Fruit fly (Drosophila melanogaster) whole organism, embryonic: Measurements from ENCODE around the gene Mccc1.

Experiments
- BEAF-32 ChIP-seq: fragments of 200-800 bp; sonication (Bioruptor generic); optimal IDR thresholded peaks from 3 replicates; lab custom pipeline; 2017; ENCODE audit warnings: missing biosample characterization, missing genetic modification characterization, mild to moderate bottlenecking, moderate library complexity, missing genetic modification reagents
- CG10431 ChIP-seq: fragments of 200-800 bp; sonication (Bioruptor generic); optimal IDR thresholded peaks from 3 replicates; lab custom pipeline; 2018; ENCODE audit warnings: missing biosample characterization, mild to moderate bottlenecking, missing genetic modification characterization
- CG10654 ChIP-seq: fragments of 200-800 bp; sonication (Bioruptor generic); optimal IDR thresholded peaks from 2 replicates; lab custom pipeline; 2016; ENCODE audit warnings: missing biosample characterization, missing genetic modification characterization
- CG11247 ChIP-seq: fragments of 200-800 bp; sonication (Bioruptor generic); IDR thresholded peaks from 2 replicates; pipeline ENCODE4 v1.3.6; 2022; ENCODE audit warnings: missing biosample characterization, missing genetic modification characterization
- CG12071 ChIP-seq: fragments of 200-800 bp; sonication (Bioruptor generic); optimal IDR thresholded peaks from 3 replicates; lab custom pipeline; 2018; ENCODE audit warnings: missing biosample characterization, mild to moderate bottlenecking, missing genetic modification characterization
- CG12299 ChIP-seq: fragments of 200-800 bp; sonication (Bioruptor generic); optimal IDR thresholded peaks from 2 replicates; lab custom pipeline; 2018; ENCODE audit warnings: missing biosample characterization, mild to moderate bottlenecking, missing genetic modification characterization
- CG13894 ChIP-seq: fragments of 200-800 bp; sonication (Bioruptor generic); optimal IDR thresholded peaks from 3 replicates; lab custom pipeline; 2018; ENCODE audit warnings: missing biosample characterization, mild to moderate bottlenecking, missing genetic modification characterization, moderate library complexity
- CG15011 ChIP-seq: fragments of 200-800 bp; sonication (Bioruptor generic); optimal IDR thresholded peaks from 3 replicates; lab custom pipeline; 2018; ENCODE audit warnings: missing biosample characterization, mild to moderate bottlenecking, missing genetic modification characterization
- CG15479 ChIP-seq: fragments of 200-800 bp; sonication (Bioruptor generic); optimal IDR thresholded peaks from 3 replicates; lab custom pipeline; 2019; ENCODE audit warnings: missing biosample characterization, mild to moderate bottlenecking, missing genetic modification characterization, moderate library complexity
- CG16813 ChIP-seq: fragments of 200-800 bp; sonication (Bioruptor generic); IDR thresholded peaks from 3 replicates; pipeline ENCODE4 v1.3.6; 2022; ENCODE audit warnings: missing biosample characterization, missing genetic modification characterization; ENCODE audit not compliant: partially characterized antibody
- CG16863 ChIP-seq: fragments of 200-800 bp; sonication (Bioruptor generic); optimal IDR thresholded peaks from 3 replicates; lab custom pipeline; 2016; ENCODE audit warnings: missing biosample characterization, missing genetic modification characterization
- CG31224 ChIP-seq: fragments of 200-800 bp; sonication (Bioruptor generic); IDR thresholded peaks from 2 replicates; pipeline ENCODE4 v1.3.6; 2022; ENCODE audit warnings: missing biosample characterization, missing genetic modification characterization
- CG31441 ChIP-seq: fragments of 200-800 bp; sonication (Bioruptor generic); IDR thresholded peaks from 2 replicates; pipeline ENCODE4 v1.3.6; 2022; ENCODE audit warnings: missing biosample characterization, missing genetic modification characterization
- CG32767 ChIP-seq: fragments of 200-800 bp; sonication (Bioruptor generic); IDR thresholded peaks from 2 replicates; pipeline ENCODE4 v1.3.6; 2022; ENCODE audit warnings: missing biosample characterization, missing genetic modification characterization
- CG6175 ChIP-seq: fragments of 200-800 bp; sonication (Bioruptor generic); IDR thresholded peaks from 3 replicates; pipeline ENCODE4 v1.3.6; 2022; ENCODE audit warnings: missing biosample characterization, missing genetic modification characterization
- CG6683 ChIP-seq: fragments of 200-800 bp; sonication (Bioruptor generic); optimal IDR thresholded peaks from 2 replicates; lab custom pipeline; 2017; ENCODE audit warnings: missing biosample characterization, mild to moderate bottlenecking, missing genetic modification characterization, missing genetic modification reagents
- CG6854 ChIP-seq: fragments of 200-800 bp; sonication (Bioruptor generic); optimal IDR thresholded peaks from 3 replicates; lab custom pipeline; 2017; ENCODE audit warnings: missing biosample characterization, mild to moderate bottlenecking, missing genetic modification characterization
- CG7963 ChIP-seq: fragments of 200-800 bp; sonication (Bioruptor generic); IDR thresholded peaks from 3 replicates; pipeline ENCODE4 v1.3.6; 2022; ENCODE audit warnings: missing biosample characterization, missing genetic modification characterization; ENCODE audit not compliant: partially characterized antibody
- CG9437 ChIP-seq: fragments of 200-800 bp; sonication (Bioruptor generic); optimal IDR thresholded peaks from 2 replicates; lab custom pipeline; 2018; ENCODE audit warnings: missing biosample characterization, mild to moderate bottlenecking, missing genetic modification characterization
- CoRest ChIP-seq: fragments of 200-800 bp; sonication (Bioruptor generic); optimal IDR thresholded peaks from 3 replicates; lab custom pipeline; 2018; ENCODE audit warnings: missing biosample characterization, mild to moderate bottlenecking, missing genetic modification characterization, moderate library complexity
- Dek ChIP-seq: fragments of 200-800 bp; sonication (Bioruptor generic); optimal IDR thresholded peaks from 3 replicates; lab custom pipeline; 2019; ENCODE audit warnings: missing biosample characterization, mild to moderate bottlenecking, missing genetic modification characterization, moderate library complexity
- HmgD ChIP-seq: fragments of 200-800 bp; sonication (Bioruptor generic); optimal IDR thresholded peaks from 3 replicates; lab custom pipeline; 2016; ENCODE audit warnings: missing biosample characterization, missing genetic modification characterization
- Hr3 ChIP-seq: fragments of 200-800 bp; sonication (Bioruptor generic); optimal IDR thresholded peaks from 3 replicates; lab custom pipeline; 2016; ENCODE audit warnings: missing biosample characterization, missing genetic modification characterization
- Oaz ChIP-seq: fragments of 200-800 bp; sonication (Bioruptor generic); IDR thresholded peaks from 2 replicates; pipeline ENCODE4 v1.3.6; 2022; ENCODE audit warnings: missing biosample characterization, missing genetic modification characterization
- Pdp1 ChIP-seq, 2 experiments: fragments of 200-800 bp; sonication (Bioruptor generic); optimal IDR thresholded peaks; 3 replicates each; lab custom pipeline; 2016; ENCODE audit warnings: missing biosample characterization in 2 of 2, missing genetic modification characterization in 2 of 2, mild to moderate bottlenecking in 1 of 2, moderate library complexity in 1 of 2
- Side ChIP-seq: fragments of 200-800 bp; sonication (Bioruptor generic); optimal IDR thresholded peaks from 2 replicates; lab custom pipeline; 2016; ENCODE audit warnings: missing biosample characterization, missing genetic modification characterization
- ab ChIP-seq: fragments of 200-800 bp; sonication (Bioruptor generic); optimal IDR thresholded peaks from 2 replicates; lab custom pipeline; 2016; ENCODE audit warnings: missing biosample characterization, missing genetic modification characterization
- al ChIP-seq: fragments of 200-800 bp; sonication (Bioruptor generic); IDR thresholded peaks from 2 replicates; pipeline ENCODE4 v1.3.6; 2022; ENCODE audit warnings: missing biosample characterization, missing genetic modification characterization
- cato ChIP-seq: fragments of 200-800 bp; sonication (Bioruptor generic); optimal IDR thresholded peaks from 2 replicates; lab custom pipeline; 2016; ENCODE audit warnings: missing biosample characterization, missing genetic modification characterization, borderline replicate concordance
- cg ChIP-seq: fragments of 200-800 bp; sonication (Bioruptor generic); optimal IDR thresholded peaks from 3 replicates; lab custom pipeline; 2019; ENCODE audit warnings: missing biosample characterization, mild to moderate bottlenecking, missing genetic modification characterization, moderate library complexity
- corto ChIP-seq: fragments of 200-800 bp; sonication (Bioruptor generic); optimal IDR thresholded peaks from 2 replicates; lab custom pipeline; 2016; ENCODE audit warnings: missing biosample characterization, mild to moderate bottlenecking, missing genetic modification characterization, moderate library complexity
- crc ChIP-seq: fragments of 200-800 bp; sonication (Bioruptor generic); optimal IDR thresholded peaks from 2 replicates; lab custom pipeline; 2016; ENCODE audit warnings: missing biosample characterization, missing genetic modification characterization
- crp ChIP-seq, 2 experiments: fragments of 200-800 bp; sonication (Bioruptor generic); optimal IDR thresholded peaks; 2 replicates in 1 of 2; 3 replicates in 1 of 2; lab custom pipeline; 2017; ENCODE audit warnings: missing biosample characterization in 2 of 2, missing genetic modification characterization in 2 of 2, mild to moderate bottlenecking in 1 of 2, moderate library complexity in 1 of 2
- cwo ChIP-seq: fragments of 200-800 bp; sonication (Bioruptor generic); optimal IDR thresholded peaks from 3 replicates; lab custom pipeline; 2017; ENCODE audit warnings: missing biosample characterization, missing genetic modification characterization, mild to moderate bottlenecking, moderate library complexity, missing genetic modification reagents
- disco-r ChIP-seq: fragments of 200-800 bp; sonication (Bioruptor generic); optimal IDR thresholded peaks from 2 replicates; lab custom pipeline; 2016; ENCODE audit warnings: missing biosample characterization, missing genetic modification characterization
- dmrt11E ChIP-seq: fragments of 200-800 bp; sonication (Bioruptor generic); optimal IDR thresholded peaks from 3 replicates; lab custom pipeline; 2018; ENCODE audit warnings: missing biosample characterization, mild to moderate bottlenecking, missing genetic modification characterization, moderate library complexity
- dmrt99B ChIP-seq: fragments of 200-800 bp; sonication (Bioruptor generic); optimal IDR thresholded peaks from 2 replicates; lab custom pipeline; 2018; ENCODE audit warnings: missing biosample characterization, mild to moderate bottlenecking, missing genetic modification characterization, moderate library complexity
- ewg ChIP-seq: fragments of 200-800 bp; sonication (Bioruptor generic); optimal IDR thresholded peaks from 3 replicates; lab custom pipeline; 2017; ENCODE audit warnings: mild to moderate bottlenecking, missing biosample characterization, missing genetic modification reagents, missing genetic modification characterization
- gfzf ChIP-seq: fragments of 200-800 bp; sonication (Bioruptor generic); optimal IDR thresholded peaks from 2 replicates; lab custom pipeline; 2016; ENCODE audit warnings: missing biosample characterization, mild to moderate bottlenecking, missing genetic modification characterization, moderate library complexity
- her ChIP-seq: fragments of 200-800 bp; sonication (Bioruptor generic); optimal IDR thresholded peaks from 2 replicates; lab custom pipeline; 2016; ENCODE audit warnings: missing biosample characterization, missing genetic modification characterization
- lab ChIP-seq: fragments of 200-800 bp; sonication (Bioruptor generic); optimal IDR thresholded peaks from 3 replicates; lab custom pipeline; 2017; ENCODE audit warnings: missing biosample characterization, missing genetic modification characterization, mild to moderate bottlenecking, moderate library complexity, missing genetic modification reagents
- nau ChIP-seq: fragments of 200-800 bp; sonication (Bioruptor generic); optimal IDR thresholded peaks from 3 replicates; lab custom pipeline; 2017; ENCODE audit warnings: missing biosample characterization, mild to moderate bottlenecking, missing genetic modification characterization, missing genetic modification reagents
- odd ChIP-seq: fragments of 200-800 bp; sonication (Bioruptor generic); optimal IDR thresholded peaks from 2 replicates; lab custom pipeline; 2017; ENCODE audit warnings: missing biosample characterization, mild to moderate bottlenecking, missing genetic modification characterization
- pb ChIP-seq: fragments of 200-800 bp; sonication (Bioruptor generic); optimal IDR thresholded peaks from 3 replicates; lab custom pipeline; 2016; ENCODE audit warnings: missing biosample characterization, missing genetic modification characterization
- pnt ChIP-seq: fragments of 200-800 bp; sonication (Bioruptor generic); optimal IDR thresholded peaks from 3 replicates; lab custom pipeline; 2016; ENCODE audit warnings: missing biosample characterization, missing genetic modification characterization
- scrt ChIP-seq: fragments of 200-800 bp; sonication (Bioruptor generic); optimal IDR thresholded peaks from 2 replicates; lab custom pipeline; 2018; ENCODE audit warnings: missing biosample characterization, mild to moderate bottlenecking, missing genetic modification characterization, moderate library complexity
- sd ChIP-seq: fragments of 200-800 bp; sonication (Bioruptor generic); optimal IDR thresholded peaks from 3 replicates; lab custom pipeline; 2018; ENCODE audit warnings: missing biosample characterization, mild to moderate bottlenecking, missing genetic modification characterization, moderate library complexity
- slbo ChIP-seq: fragments of 200-800 bp; sonication (Bioruptor generic); IDR thresholded peaks from 2 replicates; pipeline ENCODE4 v1.3.6; 2022; ENCODE audit warnings: missing biosample characterization, missing genetic modification characterization
- sug ChIP-seq: fragments of 200-800 bp; optimal IDR thresholded peaks from 2 replicates; lab custom pipeline; 2019; ENCODE audit warnings: missing biosample characterization, mild to moderate bottlenecking, missing genetic modification characterization, moderate library complexity
- tna ChIP-seq: fragments of 200-800 bp; sonication (Bioruptor generic); IDR thresholded peaks from 2 replicates; pipeline ENCODE4 v1.3.6; 2022; ENCODE audit warnings: missing biosample characterization, missing genetic modification characterization; ENCODE audit not compliant: partially characterized antibody
- zfh2 ChIP-seq: fragments of 200-800 bp; sonication (Bioruptor generic); optimal IDR thresholded peaks from 2 replicates; lab custom pipeline; 2016; ENCODE audit warnings: missing biosample characterization, missing genetic modification characterization

The Mccc1 gene

dm6 chr3R:31805228-31805738 is 11.6 kb upstream of the Mccc1 start, which contains the start of the genes CG42233 and CG1971 (continued):
- TF ChIP-seq CG11247 (GFP tag; lab: Robert Waterston, UW), result no peak
- TF ChIP-seq disco-r, result no peak
- peak; percentile 20 to 85 for TF ChIP-seq crp (GFP tag; optimal IDR thresholded peaks at IDR 0.05; lab: Kevin White, UChicago)
- no peak for TF ChIP-seq Oaz
- peak; percentile 25 for TF ChIP-seq her
- TF ChIP-seq BEAF-32 (GFP tag; lab: Kevin White, UChicago), result peak; percentile 16
- peak; percentile 54 for TF ChIP-seq CG10431 (GFP tag; lab: Kevin White, UChicago)
- no peak for TF ChIP-seq CG16863 (GFP tag; lab: Kevin White, UChicago)
- no peak for TF ChIP-seq cg (GFP tag; lab: Kevin White, UChicago)
- no peak for TF ChIP-seq al (GFP tag; lab: Robert Waterston, UW)
- no peak for TF ChIP-seq sd
- TF ChIP-seq scrt (GFP tag; lab: Kevin White, UChicago), result no peak
- no peak for TF ChIP-seq CG6683 (GFP tag; lab: Kevin White, UChicago)
- no peak for TF ChIP-seq dmrt99B (tag; lab: Kevin White, UChicago)
- TF ChIP-seq CG13894 (tag; lab: Kevin White, UChicago), result no peak
- TF ChIP-seq zfh2, result peak; percentile 32
- TF ChIP-seq CG9437 (GFP tag; lab: Kevin White, UChicago), result no peak
- no peak for TF ChIP-seq lab
- no peak for TF ChIP-seq cato (GFP tag; lab: Kevin White, UChicago)
- TF ChIP-seq CG32767 (GFP tag; lab: Robert Waterston, UW), result 0 out of 2 replicates have a peak, but pooled peaks have one; percentile 35
- no peak for TF ChIP-seq pb
- peak; percentile 18 for TF ChIP-seq gfzf (GFP tag; lab: Kevin White, UChicago)
- TF ChIP-seq pnt (GFP tag; lab: Kevin White, UChicago), result no peak
- TF ChIP-seq dmrt11E (tag; lab: Kevin White, UChicago), result peak; percentile 16
- TF ChIP-seq CG15479 (GFP tag; lab: Kevin White, UChicago), result no peak
- no peak for TF ChIP-seq CG15011 (GFP tag; lab: Kevin White, UChicago)
- TF ChIP-seq CoRest (tag; lab: Kevin White, UChicago), result no peak
- TF ChIP-seq Side (GFP tag; lab: Kevin White, UChicago), result no peak
- no peak for TF ChIP-seq Dek
- TF ChIP-seq CG31441, result no peak
- no peak for TF ChIP-seq ab (GFP tag; lab: Kevin White, UChicago)
- TF ChIP-seq nau (GFP tag; lab: Kevin White, UChicago), result no peak
- 0 out of 3 replicates have a peak, but pooled peaks have one; percentile 10 for TF ChIP-seq CG7963 (GFP tag; lab: Robert Waterston, UW)
- no peak for TF ChIP-seq cwo (GFP tag; lab: Kevin White, UChicago)
- TF ChIP-seq corto (GFP tag; lab: Kevin White, UChicago), result no peak
- no peak for TF ChIP-seq CG6854 (GFP tag; lab: Kevin White, UChicago)
- TF ChIP-seq slbo (GFP tag; lab: Robert Waterston, UW), result peak; percentile 58
- no peak for TF ChIP-seq CG6175 (GFP tag; lab: Robert Waterston, UW)
- 0 out of 3 replicates have a peak, but pooled peaks have one; percentile 31 for TF ChIP-seq CG16813 (GFP tag; lab: Robert Waterston, UW)
- TF ChIP-seq, all 482 proteins: peak for 99

dm6 chr3R:31800663-31801062 is 7.0 kb upstream of the Mccc1 start, which contains the start of gene Ir100a:
Ir100a (plus strand) TSS chr3R:31800963.
- TF ChIP-seq crc (GFP tag; lab: Kevin White, UChicago) (no peak), CG12299 (no peak), tna (no peak), Hr3 (no peak), CG10654 (GFP tag; lab: Kevin White, UChicago) (no peak), CG31224 (GFP tag; lab: Robert Waterston, UW) (no peak), HmgD (GFP tag; lab: Kevin White, UChicago) (no peak), sug (no peak), Pdp1 (GFP tag; optimal IDR thresholded peaks at IDR 0.05; lab: Kevin White, UChicago) (no peak), ewg (no peak), odd (GFP tag; lab: Kevin White, UChicago) (no peak), CG12071 (GFP tag; lab: Kevin White, UChicago) (no peak)
